Fruit fly (Drosophila melanogaster): ENCODE measurements around the gene betaCOP.

Gene betaCOP

dm6 chrX:18367806-18368643, 17.0 kb downstream of the betaCOP start (continued):
- TF ChIP-seq CG10209 (GFP tag; optimal IDR thresholded peaks at IDR 0.05) (peak; percentile 60), amos (GFP tag; IDR thresholded peaks at IDR 0.05; ENCODE audit: partially characterized antibody) (no peak; the same call in 1 of the 2 replicates), jumu (GFP tag; optimal IDR thresholded peaks at IDR 0.05) (peak; percentile 78), CG9932 (GFP tag; IDR thresholded peaks at IDR 0.05) (peak; percentile 77), Chrac-16 (GFP tag; optimal IDR thresholded peaks at IDR 0.05) (peak; percentile 33), phol (tag; optimal IDR thresholded peaks at IDR 0.05) (peak; percentile 11), Deaf1 (tag; optimal IDR thresholded peaks at IDR 0.05) (peak; percentile 45), CG8359 (GFP tag; optimal IDR thresholded peaks at IDR 0.05; ENCODE audit: borderline replicate concordance) (peak; percentile 17), eyg (GFP tag; optimal IDR thresholded peaks at IDR 0.05) (peak; percentile 38), pan (optimal IDR thresholded peaks at IDR 0.05) (no peak), pan (GFP tag; optimal IDR thresholded peaks at IDR 0.05 in 1 of 2, IDR thresholded peaks at IDR 0.05 in 1 of 2) (peak in 1 of 2 experiments; percentile 74), Hr51 (GFP tag; optimal IDR thresholded peaks at IDR 0.05) (peak; percentile 45 to 61), Xbp1 (GFP tag; optimal IDR thresholded peaks at IDR 0.05) (peak; percentile 41), cad (GFP tag; optimal IDR thresholded peaks at IDR 0.05) (no peak), abd-A (tag; optimal IDR thresholded peaks at IDR 0.05) (no peak), CG4617 (GFP tag; optimal IDR thresholded peaks at IDR 0.05; ENCODE audit: borderline replicate concordance) (no peak), Ets97D (GFP tag; optimal IDR thresholded peaks at IDR 0.05) (peak; percentile 1), shn (GFP tag; optimal IDR thresholded peaks at IDR 0.05) (peak; percentile 79), cg (GFP tag; optimal IDR thresholded peaks at IDR 0.05) (peak; percentile 32), Kr (GFP tag; optimal IDR thresholded peaks at IDR 0.05) (no peak), CG8478 (optimal IDR thresholded peaks at IDR 0.05) (no peak), sc (optimal IDR thresholded peaks at IDR 0.05) (no peak), sc (GFP tag; optimal IDR thresholded peaks at IDR 0.05) (no peak), dati (GFP tag; IDR thresholded peaks at IDR 0.05) (0 out of 2 replicates have a peak, but pooled peaks have one; percentile 22), gcm (GFP tag; optimal IDR thresholded peaks at IDR 0.05) (no peak), stwl (tag; optimal IDR thresholded peaks at IDR 0.05) (no peak), CG10462 (GFP tag; optimal IDR thresholded peaks at IDR 0.05) (no peak), CG7556 (GFP tag; optimal IDR thresholded peaks at IDR 0.05) (peak; percentile 71), kah (GFP tag; optimal IDR thresholded peaks at IDR 0.05) (peak; percentile 8), cas (GFP tag; IDR thresholded peaks at IDR 0.05) (peak; percentile 74), tll (GFP tag; optimal IDR thresholded peaks at IDR 0.05) (no peak), caup (GFP tag; optimal IDR thresholded peaks at IDR 0.05; ENCODE audit: severe bottlenecking) (peak; percentile 76), Sox102F (GFP tag; optimal IDR thresholded peaks at IDR 0.05) (peak; percentile 63), CG9609 (GFP tag; optimal IDR thresholded peaks at IDR 0.05) (peak; percentile 55), CG11695 (GFP tag; IDR thresholded peaks at IDR 0.05) (0 out of 3 replicates have a peak, but pooled peaks have one; percentile 24), CG6689 (GFP tag; IDR thresholded peaks at IDR 0.05) (peak; percentile 46), nmo (GFP tag; optimal IDR thresholded peaks at IDR 0.05) (peak; percentile 48), Dll (GFP tag; IDR thresholded peaks at IDR 0.05; ENCODE audit: partially characterized antibody) (no peak), tgo (GFP tag; IDR thresholded peaks at IDR 0.05) (peak; percentile 64), run (tag; optimal IDR thresholded peaks at IDR 0.05) (no peak), CG5180 (GFP tag; optimal IDR thresholded peaks at IDR 0.05) (peak; percentile 62), aop (GFP tag; IDR thresholded peaks at IDR 0.05) (0 out of 2 replicates have a peak, but pooled peaks have one; percentile 63), pzg (GFP tag; optimal IDR thresholded peaks at IDR 0.05) (peak; percentile 12), gsb (GFP tag; IDR thresholded peaks at IDR 0.05) (peak; percentile 44; the same call in 1 of the 2 replicates), CG11696 (GFP tag; IDR thresholded peaks at IDR 0.05) (no peak), dimm (GFP tag; IDR thresholded peaks at IDR 0.05) (peak; percentile 48; the same call in 1 of the 2 replicates), D19B (GFP tag; optimal IDR thresholded peaks at IDR 0.05) (peak; percentile 7), ftz-f1 (GFP tag; optimal IDR thresholded peaks at IDR 0.05) (no peak)
